Fruit fly (Drosophila melanogaster) whole organism, embryonic: ENCODE results near the gene Rhp.

Experiments
- ATbp ChIP-seq: fragments of 200-800 bp; sonication (Bioruptor generic); optimal IDR thresholded peaks from 2 replicates; lab custom pipeline; 2017; ENCODE audit warnings: missing biosample characterization, mild to moderate bottlenecking, missing genetic modification characterization, missing genetic modification reagents
- Aef1 ChIP-seq: fragments of 200-800 bp; sonication (Bioruptor generic); IDR thresholded peaks from 3 replicates; pipeline ENCODE4 v1.3.6; 2022; ENCODE audit warnings: missing biosample characterization, missing genetic modification characterization
- Atf6 ChIP-seq: fragments of 200-800 bp; sonication (Bioruptor generic); IDR thresholded peaks from 2 replicates; pipeline ENCODE4 v1.3.6; 2022; ENCODE audit warnings: missing biosample characterization, missing genetic modification characterization
- Bgb ChIP-seq: fragments of 200-800 bp; sonication (Bioruptor generic); IDR thresholded peaks from 2 replicates; pipeline ENCODE4 v1.3.6; 2022; ENCODE audit warnings: missing biosample characterization, missing genetic modification characterization; ENCODE audit not compliant: partially characterized antibody
- BtbVII ChIP-seq: fragments of 200-800 bp; sonication (Bioruptor generic); optimal IDR thresholded peaks from 3 replicates; lab custom pipeline; 2017; ENCODE audit warnings: missing biosample characterization, mild to moderate bottlenecking, missing genetic modification characterization
- CG12071 ChIP-seq: fragments of 200-800 bp; sonication (Bioruptor generic); optimal IDR thresholded peaks from 3 replicates; lab custom pipeline; 2018; ENCODE audit warnings: missing biosample characterization, mild to moderate bottlenecking, missing genetic modification characterization
- CG14965 ChIP-seq: fragments of 200-800 bp; sonication (Bioruptor generic); optimal IDR thresholded peaks from 2 replicates; lab custom pipeline; 2016; ENCODE audit warnings: missing biosample characterization, missing genetic modification characterization, borderline replicate concordance
- CG15269 ChIP-seq: fragments of 200-800 bp; sonication (Bioruptor generic); optimal IDR thresholded peaks from 2 replicates; lab custom pipeline; 2018; ENCODE audit warnings: missing biosample characterization, mild to moderate bottlenecking, missing genetic modification characterization, moderate library complexity
- CG15514 ChIP-seq: fragments of 200-800 bp; sonication (Bioruptor generic); optimal IDR thresholded peaks from 3 replicates; lab custom pipeline; 2017; ENCODE audit warnings: missing biosample characterization, missing genetic modification characterization, mild to moderate bottlenecking, moderate library complexity, missing genetic modification reagents
- CG17568 ChIP-seq: fragments of 200-800 bp; sonication (Bioruptor generic); optimal IDR thresholded peaks from 2 replicates; lab custom pipeline; 2018; ENCODE audit warnings: missing biosample characterization, mild to moderate bottlenecking, missing genetic modification characterization, moderate library complexity
- CG17912 ChIP-seq: fragments of 200-800 bp; sonication (Bioruptor generic); optimal IDR thresholded peaks from 2 replicates; lab custom pipeline; 2018; ENCODE audit warnings: missing biosample characterization, mild to moderate bottlenecking, missing genetic modification characterization
- CG2712 ChIP-seq: fragments of 200-800 bp; optimal IDR thresholded peaks from 3 replicates; lab custom pipeline; 2019; ENCODE audit warnings: missing biosample characterization, mild to moderate bottlenecking, missing genetic modification characterization, moderate library complexity
- CG31224 ChIP-seq: fragments of 200-800 bp; sonication (Bioruptor generic); IDR thresholded peaks from 2 replicates; pipeline ENCODE4 v1.3.6; 2022; ENCODE audit warnings: missing biosample characterization, missing genetic modification characterization
- CG32767 ChIP-seq: fragments of 200-800 bp; sonication (Bioruptor generic); IDR thresholded peaks from 2 replicates; pipeline ENCODE4 v1.3.6; 2022; ENCODE audit warnings: missing biosample characterization, missing genetic modification characterization
- CG3726 ChIP-seq: fragments of 200-800 bp; sonication (Bioruptor generic); IDR thresholded peaks from 3 replicates; pipeline ENCODE4, ENCODE4 v1.3.6; 2022; ENCODE audit warnings: missing biosample characterization, missing genetic modification characterization
- CG4820 ChIP-seq: fragments of 200-800 bp; sonication (Bioruptor generic); optimal IDR thresholded peaks from 3 replicates; lab custom pipeline; 2016; ENCODE audit warnings: missing biosample characterization, missing genetic modification characterization
- CG4854 ChIP-seq: fragments of 200-800 bp; sonication (Bioruptor generic); optimal IDR thresholded peaks from 2 replicates; lab custom pipeline; 2016; ENCODE audit warnings: missing biosample characterization, missing genetic modification characterization, inconsistent platforms
- CG6791 ChIP-seq: fragments of 200-800 bp; sonication (Bioruptor generic); IDR thresholded peaks from 3 replicates; pipeline ENCODE4 v1.3.6; 2022; ENCODE audit warnings: missing biosample characterization, missing genetic modification characterization; ENCODE audit not compliant: partially characterized antibody
- CG7357 ChIP-seq: fragments of 200-800 bp; sonication (Bioruptor generic); IDR thresholded peaks from 3 replicates; pipeline ENCODE4 v1.3.6; 2022; ENCODE audit warnings: missing biosample characterization, missing genetic modification characterization
- CG7745 ChIP-seq: fragments of 200-800 bp; sonication (Bioruptor generic); optimal IDR thresholded peaks from 2 replicates; lab custom pipeline; 2018; ENCODE audit warnings: missing biosample characterization, mild to moderate bottlenecking, missing genetic modification characterization, moderate library complexity
- CG8765 ChIP-seq: fragments of 200-800 bp; sonication (Bioruptor generic); IDR thresholded peaks from 2 replicates; pipeline ENCODE4 v1.3.6; 2022; ENCODE audit warnings: missing biosample characterization, missing genetic modification characterization
- CG8944 ChIP-seq: fragments of 200-800 bp; sonication (Bioruptor generic); optimal IDR thresholded peaks from 3 replicates; lab custom pipeline; 2016; ENCODE audit warnings: missing biosample characterization, missing genetic modification characterization
- D ChIP-seq, 2 experiments: fragments of 200-800 bp in 1 of 2; fragments of >200 bp in 1 of 2; sonication (Bioruptor generic) in 1 of 2; optimal IDR thresholded peaks; 2 replicates in 1 of 2; 3 replicates in 1 of 2; lab custom pipeline; 2017; ENCODE audit warnings: mild to moderate bottlenecking in 1 of 2, missing biosample characterization in 1 of 2, missing genetic modification characterization in 1 of 2, missing genetic modification reagents in 1 of 2
- Gsc ChIP-seq: fragments of 200-800 bp; sonication (Bioruptor generic); IDR thresholded peaks from 2 replicates; pipeline ENCODE4 v1.3.6; 2022; ENCODE audit warnings: missing biosample characterization, missing genetic modification characterization
- HLH4C ChIP-seq: fragments of 200-800 bp; sonication (Bioruptor generic); IDR thresholded peaks from 3 replicates; pipeline ENCODE4 v1.3.6; 2022; ENCODE audit warnings: missing biosample characterization, missing genetic modification characterization; ENCODE audit not compliant: partially characterized antibody
- Hmr ChIP-seq: fragments of 200-800 bp; sonication (Bioruptor generic); optimal IDR thresholded peaks from 3 replicates; lab custom pipeline; 2017; ENCODE audit warnings: mild to moderate bottlenecking, missing biosample characterization, missing genetic modification reagents, missing genetic modification characterization
- Hsf ChIP-seq: fragments of 200-800 bp; sonication (Bioruptor generic); optimal IDR thresholded peaks from 3 replicates; lab custom pipeline; 2016; ENCODE audit warnings: missing biosample characterization, missing genetic modification characterization
- MESR4 ChIP-seq: fragments of 200-800 bp; sonication (Bioruptor generic); optimal IDR thresholded peaks from 2 replicates; lab custom pipeline; 2018; ENCODE audit warnings: missing biosample characterization, mild to moderate bottlenecking, missing genetic modification characterization, moderate library complexity
- NC2β ChIP-seq: fragments of 200-800 bp; sonication (Bioruptor generic); optimal IDR thresholded peaks from 2 replicates; lab custom pipeline; 2016; ENCODE audit warnings: missing biosample characterization, missing genetic modification characterization
- Nf-YA ChIP-seq: fragments of 200-800 bp; sonication (Bioruptor generic); IDR thresholded peaks from 2 replicates; pipeline ENCODE4 v1.3.6; 2022; ENCODE audit warnings: missing biosample characterization, missing genetic modification characterization
- Nf-YB ChIP-seq: fragments of 200-800 bp; sonication (Bioruptor generic); optimal IDR thresholded peaks from 3 replicates; lab custom pipeline; 2019; ENCODE audit warnings: missing biosample characterization, mild to moderate bottlenecking, missing genetic modification characterization, moderate library complexity
- Ptx1 ChIP-seq: fragments of 200-800 bp; sonication (Bioruptor generic); IDR thresholded peaks from 2 replicates; pipeline ENCODE4 v1.3.6; 2022; ENCODE audit warnings: missing biosample characterization, missing genetic modification characterization
- Spps ChIP-seq: fragments of 200-800 bp; sonication (Bioruptor generic); optimal IDR thresholded peaks from 2 replicates; lab custom pipeline; 2018; ENCODE audit warnings: missing biosample characterization, mild to moderate bottlenecking, missing genetic modification characterization
- TFAM ChIP-seq: fragments of 200-800 bp; sonication (Bioruptor generic); optimal IDR thresholded peaks from 2 replicates; lab custom pipeline; 2017; ENCODE audit warnings: missing biosample characterization, missing genetic modification characterization, inconsistent platforms
- Trl ChIP-seq, 3 experiments: fragments of >200 bp in 2 of 3; fragments of 200-800 bp in 1 of 3; sonication (Bioruptor generic) in 1 of 3; optimal IDR thresholded peaks; 2 replicates in 1 of 3; 3 replicates in 2 of 3; lab custom pipeline; 2016 to 2017; ENCODE audit warnings: missing biosample characterization in 1 of 3, missing genetic modification characterization in 1 of 3
- chinmo ChIP-seq: fragments of 200-800 bp; sonication (Bioruptor generic); IDR thresholded peaks from 4 replicates; pipeline ENCODE4 v1.3.6; 2022; ENCODE audit warnings: missing biosample characterization, missing genetic modification characterization; ENCODE audit not compliant: partially characterized antibody
- crol ChIP-seq: fragments of 200-800 bp; sonication (Bioruptor generic); IDR thresholded peaks from 2 replicates; pipeline ENCODE4 v1.3.6; 2022; ENCODE audit warnings: missing biosample characterization, missing genetic modification characterization
- gro ChIP-seq: fragments of 200-800 bp; sonication (Bioruptor generic); optimal IDR thresholded peaks from 2 replicates; lab custom pipeline; 2016; ENCODE audit warnings: missing biosample characterization, missing genetic modification characterization
- hbn ChIP-seq: fragments of 200-800 bp; sonication (Bioruptor generic); IDR thresholded peaks from 2 replicates; pipeline ENCODE4 v1.3.6; 2022; ENCODE audit warnings: missing biosample characterization, missing genetic modification characterization; ENCODE audit not compliant: partially characterized antibody
- kah ChIP-seq: fragments of 200-800 bp; sonication (Bioruptor generic); optimal IDR thresholded peaks from 2 replicates; lab custom pipeline; 2018; ENCODE audit warnings: missing biosample characterization, mild to moderate bottlenecking, missing genetic modification characterization
- lbe ChIP-seq: fragments of 200-800 bp; sonication (Bioruptor generic); optimal IDR thresholded peaks from 2 replicates; lab custom pipeline; 2016; ENCODE audit warnings: missing biosample characterization, mild to moderate bottlenecking, missing genetic modification characterization
- onecut ChIP-seq: fragments of 200-800 bp; sonication (Bioruptor generic); IDR thresholded peaks from 2 replicates; pipeline ENCODE4 v1.3.6; 2022; ENCODE audit warnings: missing biosample characterization, missing genetic modification characterization
- phol ChIP-seq: fragments of 200-800 bp; sonication (Bioruptor generic); optimal IDR thresholded peaks from 3 replicates; lab custom pipeline; 2018; ENCODE audit warnings: missing biosample characterization, mild to moderate bottlenecking, missing genetic modification characterization, moderate library complexity
- row ChIP-seq: fragments of 200-800 bp; sonication (Bioruptor generic); IDR thresholded peaks from 3 replicates; pipeline ENCODE4 v1.3.6; 2022; ENCODE audit warnings: missing biosample characterization, missing genetic modification characterization
- sna ChIP-seq: fragments of 200-800 bp; sonication (Bioruptor generic); IDR thresholded peaks from 2 replicates; pipeline ENCODE4 v1.3.6; 2022; ENCODE audit warnings: missing biosample characterization, missing genetic modification characterization; ENCODE audit not compliant: partially characterized antibody
- so ChIP-seq: fragments of 200-800 bp; sonication (Bioruptor generic); IDR thresholded peaks from 3 replicates; pipeline ENCODE4 v1.3.6; 2022; ENCODE audit warnings: missing biosample characterization, missing genetic modification characterization
- tio ChIP-seq: fragments of 200-800 bp; sonication (Bioruptor generic); optimal IDR thresholded peaks from 2 replicates; lab custom pipeline; 2017; ENCODE audit warnings: missing biosample characterization, missing genetic modification characterization, inconsistent platforms
- ttk ChIP-seq: fragments of 200-800 bp; sonication (Bioruptor generic); IDR thresholded peaks from 2 replicates; pipeline ENCODE4 v2.1.2; 2022; ENCODE audit warnings: missing biosample characterization, missing genetic modification characterization
- yki ChIP-seq: fragments of >200 bp; optimal IDR thresholded peaks from 3 replicates; lab custom pipeline; 2018

Gene Rhp

DNA sequence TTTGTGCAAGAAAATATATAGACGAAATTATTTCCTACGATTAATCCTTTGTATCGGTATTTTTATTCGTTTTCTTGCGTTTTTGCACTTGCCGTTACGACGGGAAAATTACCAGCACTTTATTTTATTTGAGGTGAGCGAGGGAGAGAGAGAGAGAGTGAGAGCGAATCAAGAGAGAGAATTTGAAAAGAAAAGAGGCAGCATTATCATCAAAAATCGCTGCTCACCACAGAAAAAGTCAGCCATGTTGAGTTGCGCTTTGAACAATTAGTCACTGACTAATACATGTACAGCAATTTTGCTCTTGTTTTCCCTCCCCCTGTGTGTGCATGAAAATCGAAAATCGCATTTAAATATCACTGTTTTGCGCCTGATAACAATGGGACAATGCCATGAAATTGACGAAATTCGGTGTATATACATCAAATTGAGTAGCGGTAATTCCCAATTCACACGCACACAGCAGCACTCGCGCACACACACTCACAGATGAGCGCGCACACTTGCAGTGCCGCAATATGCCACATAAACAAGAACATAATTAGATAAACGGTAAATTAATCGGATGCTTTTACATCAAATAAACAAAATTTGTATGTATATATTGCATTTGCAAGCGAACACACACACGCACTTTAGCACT, 46.0 kb downstream of the Rhp start (continued):
- TF ChIP-seq CG2712 (tag; lab: Kevin White, UChicago) = no peak
- peak; percentile 89 to 96 for TF ChIP-seq Trl (optimal IDR thresholded peaks at IDR 0.05; lab: Kevin White, UChicago)
- TF ChIP-seq Trl (GFP tag; optimal IDR thresholded peaks at IDR 0.05; lab: Kevin White, UChicago) = peak; percentile 5
- peak; percentile 16 for TF ChIP-seq Nf-YB (GFP tag; lab: Kevin White, UChicago)
- TF ChIP-seq so (GFP tag; lab: Robert Waterston, UW) = no peak
- TF ChIP-seq D (optimal IDR thresholded peaks at IDR 0.05; lab: Kevin White, UChicago) = peak; percentile 45
- no peak for TF ChIP-seq D (GFP tag; optimal IDR thresholded peaks at IDR 0.05; lab: Kevin White, UChicago)
- 0 out of 2 replicates have a peak, but pooled peaks have one; percentile 9 for TF ChIP-seq crol
- peak; percentile 60 for TF ChIP-seq MESR4
- TF ChIP-seq chinmo (GFP tag; lab: Robert Waterston, UW) = peak; percentile 51; the same call in 1 of the 4 replicates
- TF ChIP-seq yki (lab: Kevin White, UChicago) = peak; percentile 28
- TF ChIP-seq Atf6 (GFP tag; lab: Robert Waterston, UW) = no peak
- peak; percentile 39; the same call in 1 of the 2 replicates for TF ChIP-seq hbn (GFP tag; lab: Robert Waterston, UW)
- peak; percentile 24 for TF ChIP-seq BtbVII (GFP tag; lab: Kevin White, UChicago)
- no peak for TF ChIP-seq CG3726 (GFP tag; lab: Robert Waterston, UW)
- peak; percentile 79 for TF ChIP-seq CG32767 (GFP tag; lab: Robert Waterston, UW)
- TF ChIP-seq row = peak; percentile 18; the same call in 1 of the 3 replicates
- TF ChIP-seq CG15514 = peak; percentile 0
- peak; percentile 52 for TF ChIP-seq lbe (GFP tag; lab: Kevin White, UChicago)
- TF ChIP-seq CG17568 (GFP tag; lab: Kevin White, UChicago) = no peak
- TF ChIP-seq Bgb (GFP tag; lab: Robert Waterston, UW) = no peak
- TF ChIP-seq Gsc = no peak
- peak; percentile 92 for TF ChIP-seq phol (tag; lab: Kevin White, UChicago)
- peak; percentile 21 for TF ChIP-seq CG7745

DNA sequence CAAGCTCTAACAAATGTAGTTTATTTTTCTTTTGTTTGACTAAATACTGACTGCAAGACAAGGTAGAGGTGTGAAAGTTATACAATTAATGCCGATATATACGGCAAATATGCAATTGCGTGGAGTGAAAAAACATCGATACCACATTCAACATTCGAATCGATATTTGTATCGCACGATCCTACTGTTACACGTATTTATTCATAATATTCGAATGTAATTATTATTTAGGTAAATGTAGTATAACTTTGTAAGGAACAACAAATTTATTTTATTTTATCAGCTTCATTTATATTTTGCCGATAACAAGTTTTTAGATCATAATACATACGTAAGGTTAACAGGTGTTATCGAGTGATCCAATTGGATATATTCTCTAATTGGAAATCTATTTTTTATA, 46.7 kb downstream of the Rhp start, which contains the start of gene Chc:
TSS of gene Chc (minus strand) at position 98 of the 400 bp plus-strand sequence.
- TF ChIP-seq Nf-YA (GFP tag; lab: Robert Waterston, UW) = no peak
- no peak for TF ChIP-seq CG12071 (GFP tag; lab: Kevin White, UChicago)
- no peak for TF ChIP-seq ttk
- TF ChIP-seq CG17912 (GFP tag; lab: Kevin White, UChicago) = no peak
- TF ChIP-seq CG15269 (tag; lab: Kevin White, UChicago) = no peak
- no peak for TF ChIP-seq CG8765 (GFP tag; lab: Robert Waterston, UW)
- peak; percentile 43 for TF ChIP-seq CG15514
- TF ChIP-seq CG6791 (GFP tag; lab: Robert Waterston, UW) = peak; percentile 98
- TF ChIP-seq CG14965 (GFP tag; lab: Kevin White, UChicago) = no peak
- TF ChIP-seq NC2β (GFP tag; lab: Kevin White, UChicago) = no peak
- TF ChIP-seq onecut (GFP tag; lab: Robert Waterston, UW) = no peak
- TF ChIP-seq CG8944 (GFP tag; lab: Kevin White, UChicago) = no peak
- no peak for TF ChIP-seq Hsf (GFP tag; lab: Kevin White, UChicago)
- no peak for TF ChIP-seq CG7357 (GFP tag; lab: Robert Waterston, UW)
- TF ChIP-seq gro = no peak
- peak; percentile 98 for TF ChIP-seq HLH4C (GFP tag; lab: Robert Waterston, UW)
- no peak for TF ChIP-seq ATbp (GFP tag; lab: Kevin White, UChicago)
- TF ChIP-seq CG4820 = no peak
- TF ChIP-seq Hmr (GFP tag; lab: Kevin White, UChicago) = no peak
- no peak for TF ChIP-seq Aef1 (GFP tag; lab: Robert Waterston, UW)
- no peak for TF ChIP-seq CG31224
- TF ChIP-seq TFAM (GFP tag; lab: Kevin White, UChicago) = no peak
- peak; percentile 92 for TF ChIP-seq sna (GFP tag; lab: Robert Waterston, UW)
- no peak for TF ChIP-seq tio
- no peak for TF ChIP-seq CG4854
- peak; percentile 33 for TF ChIP-seq kah (GFP tag; lab: Kevin White, UChicago)
- TF ChIP-seq Spps (tag; lab: Kevin White, UChicago) = no peak
- TF ChIP-seq Ptx1 (GFP tag; lab: Robert Waterston, UW) = no peak
